Fruit fly (Drosophila melanogaster): ENCODE results near the gene CG32579.
A peak's percentile ranks its signal among the peaks of the same experiment; 100 is the strongest.

Gene CG32579

dm6 chrX:16285186-16285585 is 37.9 kb upstream of the CG32579 start (continued):
- TF ChIP-seq CG3726 (GFP tag; IDR thresholded peaks at IDR 0.05) (no peak), Ada2b (GFP tag; IDR thresholded peaks at IDR 0.05) (0 out of 2 replicates have a peak, but pooled peaks have one; percentile 21), dysf (GFP tag; IDR thresholded peaks at IDR 0.05) (0 out of 3 replicates have a peak, but pooled peaks have one; percentile 13), aop (GFP tag; IDR thresholded peaks at IDR 0.05) (no peak), Usf (GFP tag; optimal IDR thresholded peaks at IDR 0.05) (no peak), odd (GFP tag; optimal IDR thresholded peaks at IDR 0.05) (no peak), jing (GFP tag; optimal IDR thresholded peaks at IDR 0.05) (no peak), CG10274 (GFP tag; optimal IDR thresholded peaks at IDR 0.05) (no peak), cato (GFP tag; optimal IDR thresholded peaks at IDR 0.05; ENCODE audit: borderline replicate concordance) (no peak), NC2α (GFP tag; optimal IDR thresholded peaks at IDR 0.05) (no peak), NfI (GFP tag; optimal IDR thresholded peaks at IDR 0.05) (no peak), Dll (GFP tag; IDR thresholded peaks at IDR 0.05; ENCODE audit: partially characterized antibody) (no peak), CG1529 (GFP tag; optimal IDR thresholded peaks at IDR 0.05) (no peak), Jarid2 (GFP tag; optimal IDR thresholded peaks at IDR 0.05) (no peak), CG8944 (GFP tag; optimal IDR thresholded peaks at IDR 0.05) (no peak), CG15073 (GFP tag; optimal IDR thresholded peaks at IDR 0.05) (no peak), CG2875 (GFP tag; optimal IDR thresholded peaks at IDR 0.05) (no peak), YL-1 (GFP tag; optimal IDR thresholded peaks at IDR 0.05) (no peak), maf-S (GFP tag; optimal IDR thresholded peaks at IDR 0.05) (no peak), scrt (GFP tag; optimal IDR thresholded peaks at IDR 0.05) (no peak), ttk (GFP tag; IDR thresholded peaks at IDR 0.05) (no peak), h (optimal IDR thresholded peaks at IDR 0.05) (no peak), pum (GFP tag; optimal IDR thresholded peaks at IDR 0.05) (no peak), bbx (GFP tag; IDR thresholded peaks at IDR 0.05; ENCODE audit: partially characterized antibody) (no peak), lov (optimal IDR thresholded peaks at IDR 0.05) (no peak), lov (GFP tag; IDR thresholded peaks at IDR 0.05) (no peak), slbo (GFP tag; IDR thresholded peaks at IDR 0.05) (peak; percentile 55), CG8388 (GFP tag; optimal IDR thresholded peaks at IDR 0.05) (peak; percentile 19), CG5953 (GFP tag; IDR thresholded peaks at IDR 0.05) (no peak), CG31365 (tag; optimal IDR thresholded peaks at IDR 0.05) (no peak), sens-2 (GFP tag; IDR thresholded peaks at IDR 0.05) (no peak), CG17568 (GFP tag; optimal IDR thresholded peaks at IDR 0.05) (no peak), CG18599 (GFP tag; optimal IDR thresholded peaks at IDR 0.05) (peak; percentile 12), Sox102F (GFP tag; optimal IDR thresholded peaks at IDR 0.05) (no peak), eve (GFP tag; optimal IDR thresholded peaks at IDR 0.05) (no peak), CG18764 (GFP tag; optimal IDR thresholded peaks at IDR 0.05) (no peak), CG11456 (GFP tag; IDR thresholded peaks at IDR 0.05) (0 out of 3 replicates have a peak, but pooled peaks have one; percentile 5), CG18619 (GFP tag; optimal IDR thresholded peaks at IDR 0.05) (no peak), unpg (GFP tag; optimal IDR thresholded peaks at IDR 0.05) (peak; percentile 50), inv (GFP tag; IDR thresholded peaks at IDR 0.05; ENCODE audit: partially characterized antibody) (no peak), CG4404 (GFP tag; IDR thresholded peaks at IDR 0.05) (no peak), Dp (GFP tag; optimal IDR thresholded peaks at IDR 0.05) (no peak), hbn (GFP tag; IDR thresholded peaks at IDR 0.05; ENCODE audit: partially characterized antibody) (no peak), CG34376 (GFP tag; optimal IDR thresholded peaks at IDR 0.05) (no peak), nerfin-1 (tag; optimal IDR thresholded peaks at IDR 0.05) (no peak), Trl (optimal IDR thresholded peaks at IDR 0.05) (no peak), Trl (GFP tag; optimal IDR thresholded peaks at IDR 0.05) (no peak), CG33213 (GFP tag; optimal IDR thresholded peaks at IDR 0.05) (no peak), CG2129 (GFP tag; IDR thresholded peaks at IDR 0.05; ENCODE audit: partially characterized antibody) (no peak), ro (GFP tag; IDR thresholded peaks at IDR 0.05) (no peak), CG34422 (GFP tag; IDR thresholded peaks at IDR 0.05) (no peak), ems (GFP tag; optimal IDR thresholded peaks at IDR 0.05) (peak; percentile 2)
